Fruit fly (Drosophila melanogaster) whole organism, embryonic: ENCODE results near the gene ppk20.

ENCODE experiments used
- ATbp ChIP-seq: fragments of 200-800 bp; sonication (Bioruptor generic); optimal IDR thresholded peaks from 2 replicates; lab custom pipeline; 2017; ENCODE audit warnings: missing biosample characterization, mild to moderate bottlenecking, missing genetic modification characterization, missing genetic modification reagents
- Blimp-1 ChIP-seq: fragments of 200-800 bp; sonication (Bioruptor generic); optimal IDR thresholded peaks from 3 replicates; lab custom pipeline; 2018; ENCODE audit warnings: missing biosample characterization, missing genetic modification characterization, mild to moderate bottlenecking, moderate library complexity, missing genetic modification reagents
- CG10462 ChIP-seq: fragments of 200-800 bp; sonication (Bioruptor generic); optimal IDR thresholded peaks from 2 replicates; lab custom pipeline; 2016; ENCODE audit warnings: missing biosample characterization, missing genetic modification characterization
- CG10959 ChIP-seq: fragments of 200-800 bp; sonication (Bioruptor generic); IDR thresholded peaks from 2 replicates; pipeline ENCODE4 v1.3.6; 2022; ENCODE audit warnings: missing biosample characterization, missing genetic modification characterization
- CG11093 ChIP-seq: fragments of 200-800 bp; sonication (Bioruptor generic); IDR thresholded peaks from 3 replicates; pipeline ENCODE4 v1.3.6; 2022; ENCODE audit warnings: missing biosample characterization, missing genetic modification characterization
- CG11504 ChIP-seq: fragments of 200-800 bp; sonication (Bioruptor generic); optimal IDR thresholded peaks from 3 replicates; lab custom pipeline; 2019; ENCODE audit warnings: missing biosample characterization, mild to moderate bottlenecking, missing genetic modification characterization, moderate library complexity
- CG13624 ChIP-seq: fragments of 200-800 bp; sonication (Bioruptor generic); optimal IDR thresholded peaks from 2 replicates; lab custom pipeline; 2016; ENCODE audit warnings: missing biosample characterization, missing genetic modification characterization
- CG13775 ChIP-seq: fragments of 200-800 bp; sonication (Bioruptor generic); optimal IDR thresholded peaks from 3 replicates; lab custom pipeline; 2017; ENCODE audit warnings: missing biosample characterization, mild to moderate bottlenecking, missing genetic modification characterization
- CG1603 ChIP-seq: fragments of 200-800 bp; sonication (Bioruptor generic); optimal IDR thresholded peaks from 2 replicates; lab custom pipeline; 2019; ENCODE audit warnings: missing biosample characterization, mild to moderate bottlenecking, missing genetic modification characterization, moderate library complexity
- CG17361 ChIP-seq: fragments of 200-800 bp; sonication (Bioruptor generic); IDR thresholded peaks from 3 replicates; pipeline ENCODE4 v1.3.6; 2022; ENCODE audit warnings: missing biosample characterization, missing genetic modification characterization
- CG18262 ChIP-seq: fragments of 200-800 bp; optimal IDR thresholded peaks from 3 replicates; lab custom pipeline; 2019; ENCODE audit warnings: missing biosample characterization, mild to moderate bottlenecking, missing genetic modification characterization, moderate library complexity
- CG18764 ChIP-seq: fragments of 200-800 bp; sonication (Bioruptor generic); optimal IDR thresholded peaks from 3 replicates; lab custom pipeline; 2016; ENCODE audit warnings: missing biosample characterization, missing genetic modification characterization
- CG2875 ChIP-seq: fragments of 200-800 bp; sonication (Bioruptor generic); optimal IDR thresholded peaks from 2 replicates; lab custom pipeline; 2017; ENCODE audit warnings: missing biosample characterization, mild to moderate bottlenecking, missing genetic modification characterization, missing genetic modification reagents
- CG2889 ChIP-seq: fragments of 200-800 bp; sonication (Bioruptor generic); IDR thresholded peaks from 3 replicates; pipeline ENCODE4 v1.3.6; 2022; ENCODE audit warnings: missing biosample characterization, missing genetic modification characterization
- CG31388 ChIP-seq: fragments of 200-800 bp; sonication (Bioruptor generic); optimal IDR thresholded peaks from 2 replicates; lab custom pipeline; 2016; ENCODE audit warnings: missing biosample characterization, missing genetic modification characterization
- CG34376 ChIP-seq: fragments of 200-800 bp; sonication (Bioruptor generic); optimal IDR thresholded peaks from 2 replicates; lab custom pipeline; 2018; ENCODE audit warnings: missing biosample characterization, mild to moderate bottlenecking, missing genetic modification characterization
- CG3838 ChIP-seq: fragments of 200-800 bp; sonication (Bioruptor generic); optimal IDR thresholded peaks from 3 replicates; lab custom pipeline; 2016; ENCODE audit warnings: missing biosample characterization, missing genetic modification characterization
- CG6254 ChIP-seq: fragments of 200-800 bp; sonication (Bioruptor generic); optimal IDR thresholded peaks from 3 replicates; lab custom pipeline; 2017; ENCODE audit warnings: mild to moderate bottlenecking, missing biosample characterization, missing genetic modification reagents, missing genetic modification characterization
- CG6689 ChIP-seq: fragments of 200-800 bp; sonication (Bioruptor generic); IDR thresholded peaks from 2 replicates; pipeline ENCODE4 v1.3.6; 2022; ENCODE audit warnings: missing biosample characterization, missing genetic modification characterization
- CG8281 ChIP-seq: fragments of 200-800 bp; sonication (Bioruptor generic); optimal IDR thresholded peaks from 2 replicates; lab custom pipeline; 2018; ENCODE audit warnings: missing biosample characterization, mild to moderate bottlenecking, missing genetic modification characterization, moderate library complexity
- CG8944 ChIP-seq: fragments of 200-800 bp; sonication (Bioruptor generic); optimal IDR thresholded peaks from 3 replicates; lab custom pipeline; 2016; ENCODE audit warnings: missing biosample characterization, missing genetic modification characterization
- CHES-1-like ChIP-seq: fragments of 200-800 bp; sonication (Bioruptor generic); optimal IDR thresholded peaks from 2 replicates; lab custom pipeline; 2016; ENCODE audit warnings: missing biosample characterization, missing genetic modification characterization
- Doc3 ChIP-seq: fragments of 200-800 bp; sonication (Bioruptor generic); IDR thresholded peaks from 3 replicates; pipeline ENCODE4 v1.3.6; 2022; ENCODE audit warnings: missing biosample characterization, missing genetic modification characterization; ENCODE audit not compliant: partially characterized antibody
- Jarid2 ChIP-seq: fragments of 200-800 bp; sonication (Bioruptor generic); optimal IDR thresholded peaks from 3 replicates; lab custom pipeline; 2017; ENCODE audit warnings: mild to moderate bottlenecking, missing biosample characterization, missing genetic modification reagents, missing genetic modification characterization
- Med ChIP-seq: fragments of 200-800 bp; sonication (Bioruptor generic); peaks from one replicate; lab custom pipeline; 2016; ENCODE audit warnings: missing biosample characterization, missing genetic modification characterization, mild to moderate bottlenecking, inconsistent platforms, moderate library complexity
- NfI ChIP-seq: fragments of 200-800 bp; sonication (Bioruptor generic); optimal IDR thresholded peaks from 3 replicates; lab custom pipeline; 2018; ENCODE audit warnings: missing biosample characterization, mild to moderate bottlenecking, missing genetic modification characterization, moderate library complexity
- Optix ChIP-seq: fragments of 200-800 bp; sonication (Bioruptor generic); IDR thresholded peaks from 3 replicates; pipeline ENCODE4 v1.3.6; 2022; ENCODE audit warnings: missing biosample characterization, missing genetic modification characterization
- Rfx ChIP-seq: fragments of 200-800 bp; sonication (Bioruptor generic); IDR thresholded peaks from 2 replicates; pipeline ENCODE4 v1.3.6; 2022; ENCODE audit warnings: missing biosample characterization, missing genetic modification characterization
- Sin3A ChIP-seq: fragments of >200 bp; optimal IDR thresholded peaks from 2 replicates; lab custom pipeline; 2018
- Six4 ChIP-seq: fragments of 200-800 bp; sonication (Bioruptor generic); optimal IDR thresholded peaks from 2 replicates; lab custom pipeline; 2016; ENCODE audit warnings: missing biosample characterization, missing genetic modification characterization
- Spps ChIP-seq: fragments of 200-800 bp; sonication (Bioruptor generic); optimal IDR thresholded peaks from 2 replicates; lab custom pipeline; 2018; ENCODE audit warnings: missing biosample characterization, mild to moderate bottlenecking, missing genetic modification characterization
- Sry-δ ChIP-seq: fragments of 200-800 bp; sonication (Bioruptor generic); optimal IDR thresholded peaks from 2 replicates; lab custom pipeline; 2016; ENCODE audit warnings: missing biosample characterization, missing genetic modification characterization
- Taf1 ChIP-seq: fragments of 200-800 bp; sonication (Bioruptor generic); IDR thresholded peaks from 2 replicates; pipeline ENCODE4 v1.3.6; 2022; ENCODE audit warnings: missing biosample characterization, missing genetic modification characterization
- abd-A ChIP-seq: fragments of 200-800 bp; sonication (Bioruptor generic); optimal IDR thresholded peaks from 3 replicates; lab custom pipeline; 2019; ENCODE audit warnings: missing biosample characterization, mild to moderate bottlenecking, missing genetic modification characterization, moderate library complexity
- ase ChIP-seq: fragments of 200-800 bp; sonication (Bioruptor generic); IDR thresholded peaks from 3 replicates; pipeline ENCODE4 v1.3.6; 2022; ENCODE audit warnings: missing biosample characterization, missing genetic modification characterization
- crol ChIP-seq: fragments of 200-800 bp; sonication (Bioruptor generic); IDR thresholded peaks from 2 replicates; pipeline ENCODE4 v1.3.6; 2022; ENCODE audit warnings: missing biosample characterization, missing genetic modification characterization
- crp ChIP-seq, 2 experiments: fragments of 200-800 bp; sonication (Bioruptor generic); optimal IDR thresholded peaks; 2 replicates in 1 of 2; 3 replicates in 1 of 2; lab custom pipeline; 2017; ENCODE audit warnings: missing biosample characterization in 2 of 2, missing genetic modification characterization in 2 of 2, mild to moderate bottlenecking in 1 of 2, moderate library complexity in 1 of 2
- eyg ChIP-seq: fragments of 200-800 bp; sonication (Bioruptor generic); optimal IDR thresholded peaks from 3 replicates; lab custom pipeline; 2016; ENCODE audit warnings: missing biosample characterization, missing genetic modification characterization
- gcm ChIP-seq: fragments of 200-800 bp; sonication (Bioruptor generic); optimal IDR thresholded peaks from 2 replicates; lab custom pipeline; 2019; ENCODE audit warnings: missing biosample characterization, mild to moderate bottlenecking, missing genetic modification characterization, moderate library complexity
- grau ChIP-seq: fragments of 200-800 bp; optimal IDR thresholded peaks from 3 replicates; lab custom pipeline; 2019; ENCODE audit warnings: missing biosample characterization, mild to moderate bottlenecking, missing genetic modification characterization, moderate library complexity
- jumu ChIP-seq: fragments of 200-800 bp; sonication (Bioruptor generic); optimal IDR thresholded peaks from 3 replicates; lab custom pipeline; 2016; ENCODE audit warnings: missing biosample characterization, missing genetic modification characterization
- oc ChIP-seq: fragments of 200-800 bp; sonication (Bioruptor generic); optimal IDR thresholded peaks from 2 replicates; lab custom pipeline; 2018; ENCODE audit warnings: missing biosample characterization, mild to moderate bottlenecking, missing genetic modification characterization, moderate library complexity
- p53 ChIP-seq: fragments of 200-800 bp; sonication (Bioruptor generic); optimal IDR thresholded peaks from 2 replicates; lab custom pipeline; 2016; ENCODE audit warnings: missing biosample characterization, missing genetic modification characterization
- pho ChIP-seq: fragments of 200-800 bp; sonication (Bioruptor generic); optimal IDR thresholded peaks from 2 replicates; lab custom pipeline; 2016; ENCODE audit warnings: missing biosample characterization, missing genetic modification characterization
- rib ChIP-seq: fragments of 200-800 bp; sonication (Bioruptor generic); IDR thresholded peaks from 2 replicates; pipeline ENCODE4 v1.3.6; 2022; ENCODE audit warnings: missing biosample characterization, missing genetic modification characterization
- ro ChIP-seq: fragments of 200-800 bp; sonication (Bioruptor generic); IDR thresholded peaks from 2 replicates; pipeline ENCODE4 v1.3.6; 2022; ENCODE audit warnings: missing biosample characterization, missing genetic modification characterization
- schlank ChIP-seq: fragments of 200-800 bp; sonication (Bioruptor generic); optimal IDR thresholded peaks from 2 replicates; lab custom pipeline; 2018; ENCODE audit warnings: missing biosample characterization, mild to moderate bottlenecking, missing genetic modification characterization
- sima ChIP-seq: fragments of 200-800 bp; sonication (Bioruptor generic); optimal IDR thresholded peaks from 2 replicates; lab custom pipeline; 2016; ENCODE audit warnings: missing biosample characterization, missing genetic modification characterization
- sr ChIP-seq: fragments of 200-800 bp; sonication (Bioruptor generic); IDR thresholded peaks from 3 replicates; pipeline ENCODE4 v1.3.6; 2022; ENCODE audit warnings: missing biosample characterization, missing genetic modification characterization
- tio ChIP-seq: fragments of 200-800 bp; sonication (Bioruptor generic); optimal IDR thresholded peaks from 2 replicates; lab custom pipeline; 2017; ENCODE audit warnings: missing biosample characterization, missing genetic modification characterization, inconsistent platforms
- wek ChIP-seq: fragments of 200-800 bp; sonication (Bioruptor generic); optimal IDR thresholded peaks from 3 replicates; lab custom pipeline; 2018; ENCODE audit warnings: missing biosample characterization, mild to moderate bottlenecking, missing genetic modification characterization, moderate library complexity
- z ChIP-seq: fragments of 200-800 bp; sonication (Bioruptor generic); IDR thresholded peaks from 3 replicates; pipeline ENCODE4 v1.3.6; 2022; ENCODE audit warnings: missing biosample characterization, missing genetic modification characterization

ppk20 gene

DNA sequence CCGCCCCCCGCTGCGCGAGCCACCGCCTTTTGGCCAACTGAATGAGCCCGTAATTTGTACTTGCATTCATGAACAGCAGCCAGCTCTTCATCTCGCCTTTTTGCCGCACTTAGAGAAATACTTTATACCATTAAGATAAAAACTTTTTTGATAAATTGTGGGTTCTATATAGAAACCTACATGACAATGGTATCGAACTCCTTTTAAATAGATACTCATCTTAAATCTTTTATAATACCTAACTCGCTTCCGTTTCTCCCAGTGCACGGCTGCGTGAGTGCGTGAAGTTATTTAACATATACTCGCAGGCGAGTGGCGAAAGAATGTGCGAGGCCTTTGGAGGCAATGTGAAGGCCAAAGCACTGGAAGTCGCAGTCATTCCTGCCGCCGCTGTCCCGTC, 42.8 kb downstream of the ppk20 start (continued):
- TF ChIP-seq CG8944 (GFP tag; lab: Kevin White, UChicago), result no peak
- TF ChIP-seq p53 (GFP tag; lab: Kevin White, UChicago), result no peak
- no peak for TF ChIP-seq Doc3 (GFP tag; lab: Robert Waterston, UW)
- TF ChIP-seq Rfx (GFP tag; lab: Robert Waterston, UW), result peak; percentile 56
- TF ChIP-seq CG34376 (GFP tag; lab: Kevin White, UChicago), result no peak
- no peak for TF ChIP-seq CHES-1-like (GFP tag; lab: Kevin White, UChicago)
- TF ChIP-seq Blimp-1 (GFP tag; lab: Kevin White, UChicago), result peak; percentile 30
- peak; percentile 81 for TF ChIP-seq Med (GFP tag; lab: Kevin White, UChicago)
- no peak for TF ChIP-seq Sin3A
- peak; percentile 46; the same call in 1 of the 3 replicates for TF ChIP-seq ase (GFP tag; lab: Robert Waterston, UW)
- TF ChIP-seq CG31388 (GFP tag; lab: Kevin White, UChicago), result no peak
- peak; percentile 15 for TF ChIP-seq ATbp (GFP tag; lab: Kevin White, UChicago)
- TF ChIP-seq CG17361 (GFP tag; lab: Robert Waterston, UW), result peak; percentile 35; the same call in 1 of the 3 replicates
- TF ChIP-seq CG10959 (GFP tag; lab: Robert Waterston, UW), result no peak
- no peak for TF ChIP-seq CG8281 (tag; lab: Kevin White, UChicago)
- no peak for TF ChIP-seq Optix (GFP tag; lab: Robert Waterston, UW)
- TF ChIP-seq crol, result no peak
- TF ChIP-seq CG11093 (GFP tag; lab: Robert Waterston, UW), result no peak
- no peak for TF ChIP-seq Six4 (GFP tag; lab: Kevin White, UChicago)
- TF ChIP-seq oc (tag; lab: Kevin White, UChicago), result no peak
- peak; percentile 50 for TF ChIP-seq CG1603
- no peak for TF ChIP-seq jumu (GFP tag; lab: Kevin White, UChicago)
- no peak for TF ChIP-seq CG6254 (GFP tag; lab: Kevin White, UChicago)
- TF ChIP-seq CG2889 (GFP tag; lab: Robert Waterston, UW), result no peak
- TF ChIP-seq CG6689 (GFP tag; lab: Robert Waterston, UW), result peak; percentile 47; the same call in 1 of the 2 replicates
- TF ChIP-seq CG3838, result no peak
- TF ChIP-seq eyg (GFP tag; lab: Kevin White, UChicago), result no peak
- no peak for TF ChIP-seq CG10462
- TF ChIP-seq Jarid2 (GFP tag; lab: Kevin White, UChicago), result no peak
- no peak for TF ChIP-seq Spps (tag; lab: Kevin White, UChicago)
- no peak for TF ChIP-seq sima
- no peak for TF ChIP-seq NfI (GFP tag; lab: Kevin White, UChicago)
- TF ChIP-seq CG18262 (tag; lab: Kevin White, UChicago), result peak; percentile 32
- TF ChIP-seq CG2875 (GFP tag; lab: Kevin White, UChicago), result no peak
- TF ChIP-seq CG13624 (GFP tag; lab: Kevin White, UChicago), result peak; percentile 18
- peak; percentile 18 for TF ChIP-seq tio (GFP tag; lab: Kevin White, UChicago)
- TF ChIP-seq rib, result no peak
- no peak for TF ChIP-seq ro (GFP tag; lab: Robert Waterston, UW)
- no peak for TF ChIP-seq sr
- TF ChIP-seq CG11504 (tag; lab: Kevin White, UChicago), result peak; percentile 58
- TF ChIP-seq schlank (tag; lab: Kevin White, UChicago), result no peak
- no peak for TF ChIP-seq pho (GFP tag; lab: Kevin White, UChicago)
- TF ChIP-seq crp (GFP tag; optimal IDR thresholded peaks at IDR 0.05; lab: Kevin White, UChicago), result no peak
- TF ChIP-seq z, result no peak
- no peak for TF ChIP-seq abd-A (tag; lab: Kevin White, UChicago)
- peak; percentile 45 for TF ChIP-seq grau (tag; lab: Kevin White, UChicago)
- TF ChIP-seq Taf1 (GFP tag; lab: Robert Waterston, UW), result no peak
- TF ChIP-seq Sry-δ (GFP tag; lab: Kevin White, UChicago), result no peak
- TF ChIP-seq CG18764 (GFP tag; lab: Kevin White, UChicago), result no peak
- no peak for TF ChIP-seq gcm (GFP tag; lab: Kevin White, UChicago)
- peak; percentile 10 for TF ChIP-seq CG13775 (GFP tag; lab: Kevin White, UChicago)
- TF ChIP-seq wek (GFP tag; lab: Kevin White, UChicago), result no peak
